Fruit fly (Drosophila melanogaster) whole organism, wandering third instar larva: Measurements from ENCODE around the gene MED31.

Experiments
- Abd-B ChIP-seq: fragments of >200 bp; optimal IDR thresholded peaks from 2 replicates; lab custom pipeline; 2017; ENCODE audit warnings: missing biosample characterization, missing genetic modification characterization
- CG32264 ChIP-seq: fragments of 200-800 bp; sonication (Bioruptor generic); optimal IDR thresholded peaks from 2 replicates; lab custom pipeline; 2016; ENCODE audit warnings: missing biosample characterization, missing genetic modification characterization
- CG9705 ChIP-seq: fragments of 200-800 bp; sonication (Bioruptor generic); optimal IDR thresholded peaks from 2 replicates; lab custom pipeline; 2018; ENCODE audit warnings: missing biosample characterization, mild to moderate bottlenecking, missing genetic modification characterization
- CrebA ChIP-seq: fragments of 200-800 bp; sonication (Bioruptor generic); optimal IDR thresholded peaks from 2 replicates; lab custom pipeline; 2016; ENCODE audit warnings: missing biosample characterization, mild to moderate bottlenecking, missing genetic modification characterization, borderline replicate concordance
- Dfd ChIP-seq: fragments of >200 bp; optimal IDR thresholded peaks from 2 replicates; lab custom pipeline; 2017; ENCODE audit warnings: missing biosample characterization, missing genetic modification characterization
- Dif ChIP-seq: fragments of 200-275, 200-300 bp; sonication (Bioruptor generic); optimal IDR thresholded peaks from 2 replicates; lab custom pipeline; 2018; ENCODE audit warnings: missing biosample characterization, missing genetic modification characterization; ENCODE audit not compliant: partially characterized antibody
- GATAd ChIP-seq: sonication (Bioruptor generic); optimal IDR thresholded peaks from 2 replicates; lab custom pipeline; 2016; ENCODE audit warnings: missing biosample characterization, missing genetic modification characterization
- HLH106 ChIP-seq: fragments of 200-800 bp; optimal IDR thresholded peaks from 3 replicates; lab custom pipeline; 2019; ENCODE audit warnings: missing biosample characterization, mild to moderate bottlenecking, missing genetic modification characterization, moderate library complexity
- Hnf4 ChIP-seq: fragments of 200-800 bp; sonication (Bioruptor generic); optimal IDR thresholded peaks from 2 replicates; lab custom pipeline; 2016; ENCODE audit warnings: missing biosample characterization, mild to moderate bottlenecking, missing genetic modification characterization
- Hr78 ChIP-seq: fragments of >200 bp; optimal IDR thresholded peaks from 2 replicates; lab custom pipeline; 2017; ENCODE audit warnings: missing biosample characterization, missing genetic modification characterization
- Hr83 ChIP-seq: fragments of 200-300 bp; sonication (Bioruptor generic); optimal IDR thresholded peaks from 2 replicates; lab custom pipeline; 2016; ENCODE audit warnings: missing biosample characterization, mild to moderate bottlenecking, missing genetic modification characterization, moderate library complexity; ENCODE audit not compliant: poor library complexity, severe bottlenecking
- Jra ChIP-seq: sonication (Bioruptor generic); optimal IDR thresholded peaks from 2 replicates; lab custom pipeline; 2016; ENCODE audit warnings: missing biosample characterization, missing genetic modification characterization
- Mio ChIP-seq: sonication (Bioruptor generic); optimal IDR thresholded peaks from 2 replicates; lab custom pipeline; 2016; ENCODE audit warnings: missing biosample characterization, missing genetic modification characterization
- Myc ChIP-seq: fragments of >200 bp; optimal IDR thresholded peaks from 2 replicates; lab custom pipeline; 2017
- N ChIP-seq: fragments of >200 bp; optimal IDR thresholded peaks from 2 replicates; lab custom pipeline; 2018; ENCODE audit warnings: missing biosample characterization, missing external identifiers, missing genetic modification characterization
- OdsH ChIP-seq: fragments of 200-800 bp; sonication (Bioruptor generic); optimal IDR thresholded peaks from 2 replicates; lab custom pipeline; 2016; ENCODE audit warnings: missing biosample characterization, mild to moderate bottlenecking, missing genetic modification characterization
- Rel ChIP-seq, 2 experiments: fragments of 200-800 bp; sonication (Bioruptor generic) in 1 of 2; optimal IDR thresholded peaks; 2 replicates in 1 of 2; 3 replicates in 1 of 2; lab custom pipeline; 2016 to 2019; ENCODE audit warnings: mild to moderate bottlenecking in 2 of 2, missing biosample characterization in 2 of 2, missing genetic modification characterization in 2 of 2, moderate library complexity in 1 of 2
- Sp1 ChIP-seq: fragments of 200-800 bp; sonication (Bioruptor generic); optimal IDR thresholded peaks from 3 replicates; lab custom pipeline; 2019; ENCODE audit warnings: missing biosample characterization, mild to moderate bottlenecking, missing genetic modification characterization, moderate library complexity
- Vsx2 ChIP-seq: fragments of 200-300, 225-300 bp; sonication (Bioruptor generic); optimal IDR thresholded peaks from 2 replicates; lab custom pipeline; 2018; ENCODE audit warnings: missing biosample characterization, missing genetic modification characterization; ENCODE audit not compliant: partially characterized antibody
- br ChIP-seq: fragments of 200-800 bp; sonication (Bioruptor generic); optimal IDR thresholded peaks from 2 replicates; lab custom pipeline; 2016; ENCODE audit warnings: missing biosample characterization, missing genetic modification characterization
- brk ChIP-seq: fragments of 200-800 bp; sonication (Bioruptor generic); optimal IDR thresholded peaks from 2 replicates; lab custom pipeline; 2016; ENCODE audit warnings: missing biosample characterization, mild to moderate bottlenecking, missing genetic modification characterization
- dl ChIP-seq, 2 experiments: fragments of 175-275, 200-275 bp in 1 of 2; fragments of 200-275 bp in 1 of 2; sonication (Bioruptor generic); optimal IDR thresholded peaks; lab custom pipeline; 2018; ENCODE audit warnings: mild to moderate bottlenecking in 2 of 2, missing biosample characterization in 2 of 2, missing genetic modification characterization in 2 of 2, moderate library complexity in 2 of 2; ENCODE audit not compliant: partially characterized antibody in 2 of 2, insufficient read depth in 1 of 2
- dmrt93B ChIP-seq: fragments of 200-800 bp; sonication (Bioruptor generic); optimal IDR thresholded peaks from 2 replicates; lab custom pipeline; 2018; ENCODE audit warnings: missing biosample characterization, mild to moderate bottlenecking, missing genetic modification characterization
- dsf ChIP-seq: sonication (Bioruptor generic); optimal IDR thresholded peaks from 2 replicates; lab custom pipeline; 2016; ENCODE audit warnings: missing biosample characterization, missing genetic modification characterization, borderline replicate concordance
- ey ChIP-seq: fragments of 200-800 bp; sonication (Bioruptor generic); optimal IDR thresholded peaks from 2 replicates; lab custom pipeline; 2016; ENCODE audit warnings: missing biosample characterization, missing genetic modification characterization
- foxo ChIP-seq, 2 experiments: fragments of 200-800 bp; sonication (Bioruptor generic); optimal IDR thresholded peaks; 2 replicates in 1 of 2; 3 replicates in 1 of 2; lab custom pipeline; 2016 to 2017; ENCODE audit warnings: missing biosample characterization in 2 of 2, missing genetic modification characterization in 2 of 2
- fru ChIP-seq: fragments of 200-800 bp; sonication (Bioruptor generic); optimal IDR thresholded peaks from 3 replicates; lab custom pipeline; 2016; ENCODE audit warnings: missing biosample characterization, mild to moderate bottlenecking, missing genetic modification characterization
- h ChIP-seq: fragments of 200-800 bp; sonication (Bioruptor generic); optimal IDR thresholded peaks from 3 replicates; lab custom pipeline; 2016; ENCODE audit warnings: missing biosample characterization, mild to moderate bottlenecking, missing genetic modification characterization
- jim ChIP-seq: fragments of 175-275, 200-325 bp; sonication (Bioruptor generic); optimal IDR thresholded peaks from 2 replicates; lab custom pipeline; 2016; ENCODE audit warnings: missing biosample characterization, mild to moderate bottlenecking, missing genetic modification characterization
- lola ChIP-seq: fragments of >200 bp; optimal IDR thresholded peaks from 2 replicates; lab custom pipeline; 2017; ENCODE audit warnings: missing biosample characterization, missing genetic modification characterization
- pan ChIP-seq: fragments of >200 bp; optimal IDR thresholded peaks from 2 replicates; lab custom pipeline; 2017
- psq ChIP-seq: fragments of 200-800 bp; sonication (Bioruptor generic); optimal IDR thresholded peaks from 3 replicates; lab custom pipeline; 2017; ENCODE audit warnings: missing biosample characterization, mild to moderate bottlenecking, missing genetic modification characterization, moderate library complexity
- rgr ChIP-seq: fragments of 200-800 bp; sonication (Bioruptor generic); optimal IDR thresholded peaks from 3 replicates; lab custom pipeline; 2016; ENCODE audit warnings: missing biosample characterization, mild to moderate bottlenecking, missing genetic modification characterization
- sage ChIP-seq: fragments of 200-800 bp; sonication (Bioruptor generic); optimal IDR thresholded peaks from 2 replicates; lab custom pipeline; 2016; ENCODE audit warnings: missing biosample characterization, mild to moderate bottlenecking, missing genetic modification characterization
- sv ChIP-seq: fragments of 200-800 bp; sonication (Bioruptor generic); optimal IDR thresholded peaks from 3 replicates; lab custom pipeline; 2016; ENCODE audit warnings: missing biosample characterization, missing genetic modification characterization
- tai ChIP-seq: sonication (Bioruptor generic); optimal IDR thresholded peaks from 2 replicates; lab custom pipeline; 2016; ENCODE audit warnings: missing biosample characterization, missing genetic modification characterization
- usp ChIP-seq: fragments of >200 bp; optimal IDR thresholded peaks from 2 replicates; lab custom pipeline; 2017; ENCODE audit warnings: missing biosample characterization, missing genetic modification characterization
- woc ChIP-seq: sonication (Bioruptor generic); optimal IDR thresholded peaks from 2 replicates; lab custom pipeline; 2016; ENCODE audit warnings: missing biosample characterization, mild to moderate bottlenecking, missing genetic modification characterization

MED31 gene

DNA sequence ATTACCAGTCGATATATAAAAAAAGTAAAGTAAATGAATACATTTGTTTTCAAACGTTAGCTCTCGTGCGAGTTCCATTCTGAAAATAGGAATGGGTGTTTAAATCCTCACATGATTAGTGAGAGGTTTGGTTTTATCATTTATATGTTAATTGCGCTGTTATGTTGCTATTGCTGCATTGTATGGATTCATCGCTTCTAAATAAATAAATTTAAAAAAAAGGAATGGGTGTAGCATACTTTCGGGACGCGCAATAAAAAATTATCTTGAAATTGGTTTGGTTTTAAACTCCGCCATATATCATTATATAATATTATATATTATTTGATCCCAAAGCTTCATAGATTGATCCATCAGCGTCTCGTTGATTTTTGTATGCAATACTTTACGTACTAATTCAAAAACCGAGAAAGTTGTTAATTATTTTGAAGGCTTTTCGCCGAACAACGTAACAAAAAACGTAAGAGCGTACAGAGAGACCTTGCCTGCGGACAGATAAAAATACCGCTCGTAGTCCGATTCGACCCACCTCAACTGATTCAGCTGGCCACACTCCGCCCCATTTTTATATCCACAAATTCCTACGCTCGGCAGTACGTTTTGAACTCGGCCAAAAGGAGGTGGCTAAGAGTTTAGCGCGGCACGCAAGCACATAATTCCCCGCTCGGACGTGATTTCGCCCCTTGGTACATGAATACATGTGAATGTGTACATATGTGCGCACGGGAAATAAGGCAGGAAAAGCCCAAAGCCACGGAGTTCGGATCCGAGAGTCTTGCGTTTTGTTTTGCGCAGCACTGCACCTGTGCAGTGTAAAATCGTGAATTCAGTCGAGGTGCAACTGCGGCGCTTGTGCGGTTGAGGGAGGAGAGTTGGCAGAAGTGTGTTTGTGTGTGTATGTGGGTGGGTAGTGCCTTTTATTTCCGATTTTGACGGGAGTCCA lies 17.5 kb downstream of the MED31 start, which contains the start of gene smash:
Gene smash, plus strand, starts transcription at position 589 of the 943 bp plus-strand sequence.
- TF ChIP-seq psq (peak; percentile 47), CG9705 (GFP tag; lab: Kevin White, UChicago) (no peak), sv (GFP tag; lab: Kevin White, UChicago) (peak; percentile 28), tai (GFP tag; lab: Kevin White, UChicago) (no peak), Rel (GFP tag; optimal IDR thresholded peaks at IDR 0.05; lab: Kevin White, UChicago) (no peak), Rel (tag; optimal IDR thresholded peaks at IDR 0.05; lab: Kevin White, UChicago) (peak; percentile 89), lola (GFP tag; lab: Kevin White, UChicago) (no peak), ey (GFP tag; lab: Kevin White, UChicago) (peak; percentile 38), Jra (GFP tag; lab: Kevin White, UChicago) (peak; percentile 56), dsf (no peak), rgr (GFP tag; lab: Kevin White, UChicago) (peak; percentile 71), fru (no peak), pan (lab: Kevin White, UChicago) (no peak), CG32264 (GFP tag; lab: Kevin White, UChicago) (no peak), Sp1 (GFP tag; lab: Kevin White, UChicago) (peak; percentile 53), Mio (GFP tag; lab: Kevin White, UChicago) (peak; percentile 26), Dfd (no peak), brk (GFP tag; lab: Kevin White, UChicago) (peak; percentile 31), Dif (GFP tag; lab: Kevin White, UChicago) (peak; percentile 76), h (GFP tag; lab: Kevin White, UChicago) (peak; percentile 56), jim (GFP tag; lab: Kevin White, UChicago) (peak; percentile 80), br (GFP tag; lab: Kevin White, UChicago) (peak; percentile 51), usp (GFP tag; lab: Kevin White, UChicago) (no peak), OdsH (GFP tag; lab: Kevin White, UChicago) (peak; percentile 52), Myc (lab: Kevin White, UChicago) (peak; percentile 41), GATAd (GFP tag; lab: Kevin White, UChicago) (no peak), dl (GFP tag; optimal IDR thresholded peaks at IDR 0.05; lab: Kevin White, UChicago; ENCODE audit: insufficient read depth in 1 of 2, partially characterized antibody in 2 of 2) (peak in 1 of 2 experiments; percentile 34), woc (no peak), Hr83 (peak; percentile 78), foxo (GFP tag; optimal IDR thresholded peaks at IDR 0.05; lab: Kevin White, UChicago) (peak in 1 of 2 experiments; percentile 54), CrebA (GFP tag; lab: Kevin White, UChicago) (no peak), N (GFP tag; lab: Kevin White, UChicago) (peak; percentile 31), HLH106 (tag; lab: Kevin White, UChicago) (peak; percentile 8), Hnf4 (GFP tag; lab: Kevin White, UChicago) (peak; percentile 37), Hr78 (GFP tag; lab: Kevin White, UChicago) (no peak), Abd-B (GFP tag; lab: Kevin White, UChicago) (no peak), sage (GFP tag; lab: Kevin White, UChicago) (peak; percentile 4), dmrt93B (GFP tag; lab: Kevin White, UChicago) (no peak), Vsx2 (GFP tag; lab: Kevin White, UChicago) (peak; percentile 75)
- TF ChIP-seq, all 38 proteins: peak for 23

DNA sequence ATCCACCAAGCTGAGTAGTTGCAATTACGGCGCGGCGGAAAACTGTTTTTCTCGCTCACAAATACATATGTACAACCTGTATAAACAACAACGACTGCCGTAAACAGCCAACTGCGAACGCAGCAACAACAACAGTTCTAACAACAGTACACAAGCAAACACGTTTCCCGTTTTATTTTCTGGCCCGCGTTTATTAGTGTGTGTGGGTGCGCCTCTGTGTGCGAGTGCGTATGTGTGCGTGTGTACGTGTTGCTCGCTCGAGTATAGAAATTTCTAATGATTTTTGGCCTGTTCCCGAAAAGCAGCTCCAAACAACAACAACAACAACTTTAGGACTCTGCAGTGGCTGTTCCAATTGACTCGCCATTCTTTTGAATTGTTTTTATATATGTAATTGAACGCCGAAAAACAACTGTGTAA lies 18.2 kb downstream of the MED31 start:
- no peak for TF ChIP-seq lola (GFP tag; lab: Kevin White, UChicago)
- TF ChIP-seq Mio (GFP tag; lab: Kevin White, UChicago) = no peak
- TF ChIP-seq CG32264 (GFP tag; lab: Kevin White, UChicago) = no peak
- TF ChIP-seq fru = no peak
- no peak for TF ChIP-seq jim (GFP tag; lab: Kevin White, UChicago)
- TF ChIP-seq CrebA (GFP tag; lab: Kevin White, UChicago) = no peak
- no peak for TF ChIP-seq br (GFP tag; lab: Kevin White, UChicago)
- TF ChIP-seq psq = no peak
- TF ChIP-seq Hr83 = no peak
- no peak for TF ChIP-seq Dfd
- TF ChIP-seq rgr (GFP tag; lab: Kevin White, UChicago) = no peak
- TF ChIP-seq Hr78 (GFP tag; lab: Kevin White, UChicago) = no peak
- TF ChIP-seq ey (GFP tag; lab: Kevin White, UChicago) = no peak
